Fruit fly (Drosophila melanogaster) whole organism, adult: Measurements from ENCODE around the gene Ssl2.

ENCODE experiments used
- CG11617 ChIP-seq: fragments of 200-800 bp; sonication (Bioruptor generic); optimal IDR thresholded peaks from 2 replicates; lab custom pipeline; 2017; ENCODE audit warnings: mild to moderate bottlenecking, missing biosample characterization, missing genetic modification reagents, missing genetic modification characterization
- CG12768 ChIP-seq: fragments of 200-800 bp; sonication (Bioruptor generic); optimal IDR thresholded peaks from 2 replicates; lab custom pipeline; 2017; ENCODE audit warnings: missing biosample characterization, missing genetic modification characterization, mild to moderate bottlenecking, moderate library complexity, missing genetic modification reagents
- CG14711 ChIP-seq: fragments of 200-800 bp; sonication (Bioruptor generic); optimal IDR thresholded peaks from 2 replicates; lab custom pipeline; 2018; ENCODE audit warnings: missing biosample characterization, mild to moderate bottlenecking, missing genetic modification characterization, moderate library complexity
- CG1620 ChIP-seq: fragments of 200-800 bp; sonication (Bioruptor generic); optimal IDR thresholded peaks from 2 replicates; lab custom pipeline; 2016; ENCODE audit warnings: missing biosample characterization, missing genetic modification characterization
- CG33017 ChIP-seq: fragments of 200-800 bp; sonication (Bioruptor generic); optimal IDR thresholded peaks from 2 replicates; lab custom pipeline; 2018; ENCODE audit warnings: missing biosample characterization, mild to moderate bottlenecking, missing genetic modification characterization, moderate library complexity
- CG5204 ChIP-seq: fragments of 200-800 bp; sonication (Bioruptor generic); optimal IDR thresholded peaks from 2 replicates; lab custom pipeline; 2016; ENCODE audit warnings: missing biosample characterization, missing genetic modification characterization
- CG7045 ChIP-seq: fragments of 200-800 bp; sonication (Bioruptor generic); optimal IDR thresholded peaks from 2 replicates; lab custom pipeline; 2017; ENCODE audit warnings: missing biosample characterization, mild to moderate bottlenecking, missing genetic modification characterization
- CG7101 ChIP-seq: fragments of 200-800 bp; sonication (Bioruptor generic); optimal IDR thresholded peaks from 2 replicates; lab custom pipeline; 2018; ENCODE audit warnings: missing biosample characterization, mild to moderate bottlenecking, missing genetic modification characterization, moderate library complexity
- Clk ChIP-seq: fragments of 200-800 bp; sonication (Bioruptor generic); optimal IDR thresholded peaks from 2 replicates; lab custom pipeline; 2017; ENCODE audit warnings: missing biosample characterization, missing genetic modification characterization
- Crg-1 ChIP-seq: fragments of 200-800 bp; sonication (Bioruptor generic); optimal IDR thresholded peaks from 2 replicates; lab custom pipeline; 2016; ENCODE audit warnings: missing biosample characterization, missing genetic modification characterization
- Hr96 ChIP-seq: fragments of 200-800 bp; sonication (Bioruptor generic); optimal IDR thresholded peaks from 2 replicates; lab custom pipeline; 2016; ENCODE audit warnings: missing biosample characterization, missing genetic modification characterization
- Mnt ChIP-seq: fragments of 200-800 bp; sonication (Bioruptor generic); optimal IDR thresholded peaks from 2 replicates; lab custom pipeline; 2016; ENCODE audit warnings: missing biosample characterization, mild to moderate bottlenecking, missing genetic modification characterization
- bab1 ChIP-seq: fragments of 200-800 bp; sonication (Bioruptor generic); optimal IDR thresholded peaks from 3 replicates; lab custom pipeline; 2019; ENCODE audit warnings: missing biosample characterization, mild to moderate bottlenecking, missing genetic modification characterization, moderate library complexity
- cic ChIP-seq: fragments of 200-800 bp; sonication (Bioruptor generic); optimal IDR thresholded peaks from 2 replicates; lab custom pipeline; 2017; ENCODE audit warnings: missing biosample characterization, mild to moderate bottlenecking, missing genetic modification characterization, moderate library complexity
- cnc ChIP-seq, 2 experiments: fragments of >200 bp; optimal IDR thresholded peaks; 2 replicates each; lab custom pipeline; 2017
- kay ChIP-seq: fragments of 200-800 bp; sonication (Bioruptor generic); peaks from one replicate; lab custom pipeline; 2016; ENCODE audit warnings: missing biosample characterization, missing genetic modification characterization, borderline replicate concordance
- ovo ChIP-seq: fragments of 200-800 bp; sonication (Bioruptor generic); optimal IDR thresholded peaks from 2 replicates; lab custom pipeline; 2016; ENCODE audit warnings: missing biosample characterization, missing genetic modification characterization
- pad ChIP-seq: fragments of 200-800 bp; sonication (Bioruptor generic); optimal IDR thresholded peaks from 3 replicates; lab custom pipeline; 2017; ENCODE audit warnings: missing biosample characterization, missing genetic modification characterization, mild to moderate bottlenecking, moderate library complexity, missing genetic modification reagents
- tj ChIP-seq: fragments of 200-800 bp; sonication (Bioruptor generic); optimal IDR thresholded peaks from 3 replicates; lab custom pipeline; 2017; ENCODE audit warnings: missing biosample characterization, mild to moderate bottlenecking, missing genetic modification characterization, moderate library complexity
- toe ChIP-seq: fragments of 200-800 bp; sonication (Bioruptor generic); optimal IDR thresholded peaks from 2 replicates; lab custom pipeline; 2016; ENCODE audit warnings: missing biosample characterization, missing genetic modification characterization

The Ssl2 gene

dm6 chr3R:29054047-29054446, 21.6 kb upstream of the Ssl2 start, which contains the start of gene CG11843:
Gene CG11843, plus strand, starts transcription at chr3R:29054347.
- TF ChIP-seq CG12768 (GFP tag; lab: Kevin White, UChicago) (no peak), CG7101 (no peak), Mnt (GFP tag; lab: Kevin White, UChicago) (no peak), tj (GFP tag; lab: Kevin White, UChicago) (no peak), Crg-1 (GFP tag; lab: Kevin White, UChicago) (no peak), Clk (GFP tag; lab: Kevin White, UChicago) (no peak), CG7045 (GFP tag; lab: Kevin White, UChicago) (no peak), Hr96 (GFP tag; lab: Kevin White, UChicago) (no peak), cic (GFP tag; lab: Kevin White, UChicago) (no peak), CG14711 (tag; lab: Kevin White, UChicago) (no peak)

dm6 chr3R:29052380-29052779, 19.9 kb upstream of the Ssl2 start, which contains the start of gene CG11842:
Gene CG11842, plus strand, starts transcription at chr3R:29052680.
- no peak for TF ChIP-seq cnc (optimal IDR thresholded peaks at IDR 0.05; lab: Kevin White, UChicago)
- TF ChIP-seq CG7101: no peak
- no peak for TF ChIP-seq pad (GFP tag; lab: Kevin White, UChicago)
- TF ChIP-seq cic (GFP tag; lab: Kevin White, UChicago): no peak
- no peak for TF ChIP-seq CG14711 (tag; lab: Kevin White, UChicago)
- no peak for TF ChIP-seq CG12768 (GFP tag; lab: Kevin White, UChicago)
- TF ChIP-seq tj (GFP tag; lab: Kevin White, UChicago): no peak
- no peak for TF ChIP-seq CG7045 (GFP tag; lab: Kevin White, UChicago)
- TF ChIP-seq Hr96 (GFP tag; lab: Kevin White, UChicago): no peak
- TF ChIP-seq bab1: no peak
- TF ChIP-seq kay (GFP tag; lab: Kevin White, UChicago): no peak
- no peak for TF ChIP-seq CG33017

dm6 chr3R:29050756-29051155, 18.3 kb upstream of the Ssl2 start, which contains the start of gene CG11841:
Gene CG11841, plus strand, starts transcription at chr3R:29051056.
- TF ChIP-seq cic (GFP tag; lab: Kevin White, UChicago) (peak; percentile 15), tj (GFP tag; lab: Kevin White, UChicago) (no peak), CG7045 (GFP tag; lab: Kevin White, UChicago) (no peak)

- TF ChIP-seq Hr96 (GFP tag; lab: Kevin White, UChicago) (no peak), kay (GFP tag; lab: Kevin White, UChicago) (peak; percentile 91), ovo (GFP tag; lab: Kevin White, UChicago) (no peak), Mnt (GFP tag; lab: Kevin White, UChicago) (peak; percentile 95)
Measured at dm6 chr3R:29049055-29049722, 16.7 kb upstream of the Ssl2 start, which contains the start of gene CG11837. Gene CG11837, plus strand, starts transcription at chr3R:29049493.

- TF ChIP-seq toe (GFP tag; lab: Kevin White, UChicago): no peak
- peak; percentile 66 for TF ChIP-seq CG7045 (GFP tag; lab: Kevin White, UChicago)
- no peak for TF ChIP-seq Hr96 (GFP tag; lab: Kevin White, UChicago)
- peak; percentile 1 for TF ChIP-seq CG12768 (GFP tag; lab: Kevin White, UChicago)
- peak; percentile 66 for TF ChIP-seq CG14711 (tag; lab: Kevin White, UChicago)
- no peak for TF ChIP-seq bab1
- peak; percentile 10 for TF ChIP-seq ovo (GFP tag; lab: Kevin White, UChicago)
- TF ChIP-seq CG33017: peak; percentile 69
- peak; percentile 56 for TF ChIP-seq CG7101
- TF ChIP-seq kay (GFP tag; lab: Kevin White, UChicago): peak; percentile 53
- no peak for TF ChIP-seq cnc (optimal IDR thresholded peaks at IDR 0.05; lab: Kevin White, UChicago)
- TF ChIP-seq CG11617 (GFP tag; lab: Kevin White, UChicago): peak; percentile 35
- no peak for TF ChIP-seq Crg-1 (GFP tag; lab: Kevin White, UChicago)
Measured at dm6 chr3R:29040526-29041195, 8.2 kb upstream of the Ssl2 start.

dm6 chr3R:29039704-29040430, 7.4 kb upstream of the Ssl2 start:
- TF ChIP-seq CG14711 (tag; lab: Kevin White, UChicago) (peak; percentile 30), cic (GFP tag; lab: Kevin White, UChicago) (peak; percentile 21), Hr96 (GFP tag; lab: Kevin White, UChicago) (no peak), ovo (GFP tag; lab: Kevin White, UChicago) (peak; percentile 4), bab1 (no peak), tj (GFP tag; lab: Kevin White, UChicago) (peak; percentile 12), kay (GFP tag; lab: Kevin White, UChicago) (no peak), Mnt (GFP tag; lab: Kevin White, UChicago) (peak; percentile 47), CG11617 (GFP tag; lab: Kevin White, UChicago) (peak; percentile 39), CG7101 (no peak), CG5204 (no peak), Clk (GFP tag; lab: Kevin White, UChicago) (no peak), CG7045 (GFP tag; lab: Kevin White, UChicago) (peak; percentile 19), cnc (optimal IDR thresholded peaks at IDR 0.05; lab: Kevin White, UChicago) (no peak), CG33017 (no peak), pad (GFP tag; lab: Kevin White, UChicago) (peak; percentile 35), Crg-1 (GFP tag; lab: Kevin White, UChicago) (peak; percentile 71), CG12768 (GFP tag; lab: Kevin White, UChicago) (no peak), CG1620 (GFP tag; lab: Kevin White, UChicago) (peak; percentile 61), toe (GFP tag; lab: Kevin White, UChicago) (no peak)
